Fruit fly (Drosophila melanogaster): ENCODE results near the gene CG43386.

Gene CG43386

DNA sequence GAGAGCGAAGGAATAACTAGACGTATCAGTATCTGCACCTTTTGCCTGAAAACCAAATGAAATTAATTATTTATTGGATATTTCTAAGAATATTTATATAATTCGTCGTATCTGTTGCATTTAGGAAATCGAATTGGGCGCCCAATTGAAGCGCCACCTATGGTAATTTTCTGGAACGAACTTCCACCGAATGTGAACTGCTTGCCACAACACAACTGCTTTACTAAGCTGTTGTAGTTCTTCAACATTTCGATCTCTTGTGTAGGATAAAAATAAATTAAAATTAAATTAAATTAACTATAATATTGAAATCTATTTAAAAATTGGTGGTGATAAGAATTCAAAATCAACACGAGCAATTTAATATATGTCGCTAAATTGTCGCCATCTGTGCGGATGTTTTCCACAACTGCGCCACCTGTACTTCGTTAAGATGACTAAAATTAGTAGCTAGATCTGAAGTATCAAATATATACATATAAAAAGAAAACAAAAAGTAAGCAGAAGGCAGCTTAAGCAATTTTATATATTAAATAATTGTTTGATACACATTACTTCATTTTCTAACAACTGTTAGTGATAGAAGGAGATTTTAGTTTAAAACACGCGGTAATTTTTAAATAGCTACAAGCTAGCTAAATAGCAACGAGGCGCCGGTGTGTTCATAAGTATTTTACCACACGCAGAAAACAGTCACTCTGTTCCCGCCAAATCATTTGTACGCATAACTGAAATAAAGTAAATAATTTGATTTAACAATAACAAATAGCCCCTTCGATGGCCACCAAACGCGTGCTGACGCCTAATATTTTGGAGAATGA, 32.8 kb upstream of the CG43386 start, which contains the start of gene Dna2 (continued):
- TF ChIP-seq CG17829 (tag; optimal IDR thresholded peaks at IDR 0.05) (peak; percentile 29), CG5245 (GFP tag; optimal IDR thresholded peaks at IDR 0.05) (no peak), CG11723 (GFP tag; optimal IDR thresholded peaks at IDR 0.05) (no peak), exex (tag; optimal IDR thresholded peaks at IDR 0.05) (no peak), CG6689 (GFP tag; IDR thresholded peaks at IDR 0.05) (no peak; the same call in 1 of the 2 replicates), Poxn (GFP tag; IDR thresholded peaks at IDR 0.05) (no peak), luna (GFP tag; optimal IDR thresholded peaks at IDR 0.05) (no peak), CG33557 (GFP tag; optimal IDR thresholded peaks at IDR 0.05) (peak; percentile 42), fu2 (GFP tag; optimal IDR thresholded peaks at IDR 0.05) (no peak), ssp (GFP tag; IDR thresholded peaks at IDR 0.05) (0 out of 2 replicates have a peak, but pooled peaks have one; percentile 23), Ets97D (GFP tag; optimal IDR thresholded peaks at IDR 0.05) (peak; percentile 0), CG8359 (GFP tag; optimal IDR thresholded peaks at IDR 0.05; ENCODE audit: borderline replicate concordance) (no peak), MBD-R2 (GFP tag; IDR thresholded peaks at IDR 0.05) (peak; percentile 17; the same call in 1 of the 2 replicates), Atf6 (GFP tag; IDR thresholded peaks at IDR 0.05) (no peak), Dip2 (GFP tag; IDR thresholded peaks at IDR 0.05) (peak; percentile 92), sna (GFP tag; IDR thresholded peaks at IDR 0.05; ENCODE audit: partially characterized antibody) (no peak), pzg (GFP tag; optimal IDR thresholded peaks at IDR 0.05) (peak; percentile 16), ap (GFP tag; IDR thresholded peaks at IDR 0.05) (no peak), Ptx1 (GFP tag; IDR thresholded peaks at IDR 0.05) (peak; percentile 58), CG34376 (GFP tag; optimal IDR thresholded peaks at IDR 0.05) (no peak), ro (GFP tag; IDR thresholded peaks at IDR 0.05) (no peak), CG17802 (tag; optimal IDR thresholded peaks at IDR 0.05) (no peak), Dbx (GFP tag; IDR thresholded peaks at IDR 0.05) (0 out of 3 replicates have a peak, but pooled peaks have one; percentile 33), nom (GFP tag; optimal IDR thresholded peaks at IDR 0.05) (no peak), croc (GFP tag; conservative IDR thresholded peaks at IDR 0.05) (peak; percentile 14; the same call in 1 of the 3 replicates), Dp (GFP tag; optimal IDR thresholded peaks at IDR 0.05) (peak; percentile 76), CG7963 (GFP tag; IDR thresholded peaks at IDR 0.05; ENCODE audit: partially characterized antibody) (no peak), CG4282 (GFP tag; optimal IDR thresholded peaks at IDR 0.05) (no peak), CG31441 (GFP tag; IDR thresholded peaks at IDR 0.05) (0 out of 2 replicates have a peak, but pooled peaks have one; percentile 22), CG7839 (tag; optimal IDR thresholded peaks at IDR 0.05) (peak; percentile 35), Lim3 (GFP tag; IDR thresholded peaks at IDR 0.05) (no peak), gcm2 (GFP tag; optimal IDR thresholded peaks at IDR 0.05) (no peak), tx (GFP tag; optimal IDR thresholded peaks at IDR 0.05) (no peak), CG10274 (GFP tag; optimal IDR thresholded peaks at IDR 0.05) (no peak), dmrt11E (tag; optimal IDR thresholded peaks at IDR 0.05) (peak; percentile 9), CG18476 (GFP tag; optimal IDR thresholded peaks at IDR 0.05) (no peak), CG9727 (GFP tag; optimal IDR thresholded peaks at IDR 0.05) (no peak), Hr3 (GFP tag; optimal IDR thresholded peaks at IDR 0.05) (peak; percentile 23), CG8290 (GFP tag; optimal IDR thresholded peaks at IDR 0.05) (no peak), CG8290 (tag; optimal IDR thresholded peaks at IDR 0.05) (no peak), gem (tag; optimal IDR thresholded peaks at IDR 0.05) (peak; percentile 24), Aef1 (GFP tag; IDR thresholded peaks at IDR 0.05) (0 out of 3 replicates have a peak, but pooled peaks have one; percentile 34), kay (GFP tag; optimal IDR thresholded peaks at IDR 0.05) (no peak), CG2875 (GFP tag; optimal IDR thresholded peaks at IDR 0.05) (no peak), crol (GFP tag; IDR thresholded peaks at IDR 0.05) (no peak), btn (GFP tag; optimal IDR thresholded peaks at IDR 0.05) (no peak), CG10267 (tag; optimal IDR thresholded peaks at IDR 0.05) (no peak), CG12769 (tag; optimal IDR thresholded peaks at IDR 0.05) (no peak), CG12391 (tag; optimal IDR thresholded peaks at IDR 0.05) (peak; percentile 5)
